Worm (Caenorhabditis elegans): ENCODE results near the gene snf-10.
"Not testable (repeated sequence)": the region's sequence is repeated elsewhere in the genome, so short reads cannot be mapped to it uniquely, and the experiment has no call there.

Gene snf-10

DNA sequence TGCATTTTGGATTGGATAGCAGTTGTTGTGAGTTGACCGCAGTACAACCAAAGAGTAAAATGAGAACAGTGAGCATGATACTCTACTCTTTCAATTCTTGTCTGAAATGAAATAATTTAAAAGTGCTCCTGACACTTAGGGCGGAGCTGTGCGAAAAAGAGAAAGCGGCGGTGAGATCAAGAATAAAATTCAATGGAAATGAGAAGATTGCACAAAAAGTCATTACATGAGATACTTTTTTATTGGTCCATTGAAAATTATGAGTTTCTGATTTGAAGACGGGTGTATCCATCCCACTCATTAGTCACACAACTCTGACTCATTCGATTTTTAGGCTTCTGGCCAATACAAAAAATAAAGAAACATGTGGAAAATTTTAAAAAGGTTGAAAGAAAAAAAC, 16.6 kb upstream of the snf-10 start, which contains the start of gene F22E12.1:
Gene F22E12.1, minus strand, starts transcription at position 101 of the 400 bp plus-strand sequence.
- TF ChIP-seq odd-2 (tag; optimal IDR thresholded peaks at IDR 0.05) (no peak), C38D4.7 (GFP tag; optimal IDR thresholded peaks at IDR 0.05) (no peak), hlh-13 (GFP tag; optimal IDR thresholded peaks at IDR 0.05) (no peak), ceh-19 (GFP tag; optimal IDR thresholded peaks at IDR 0.05) (no peak), nhr-11 (tag; optimal IDR thresholded peaks at IDR 0.05) (no peak), pax-1 (tag; optimal IDR thresholded peaks at IDR 0.05) (no peak), ahr-1 (tag; optimal IDR thresholded peaks at IDR 0.05) (no peak), ceh-30 (tag; optimal IDR thresholded peaks at IDR 0.05) (no peak)

ce11 chrV:10453466-10453865, 12.8 kb upstream of the snf-10 start, which contains the start of gene Y32F6A.5:
Gene Y32F6A.5 (minus strand): TSS chrV:10453605.
- TF ChIP-seq che-1 (tag; optimal IDR thresholded peaks at IDR 0.05) (no peak), elt-2 (tag; optimal IDR thresholded peaks at IDR 0.05) (no peak), ets-4 (tag; optimal IDR thresholded peaks at IDR 0.05) (no peak), ahr-1 (tag; optimal IDR thresholded peaks at IDR 0.05) (no peak), mec-3 (tag; optimal IDR thresholded peaks at IDR 0.05; ENCODE audit: borderline replicate concordance) (no peak), hlh-13 (GFP tag; optimal IDR thresholded peaks at IDR 0.05) (no peak), ceh-6 (GFP tag; optimal IDR thresholded peaks at IDR 0.05) (no peak), nfya-1 (tag; optimal IDR thresholded peaks at IDR 0.05) (no peak), lim-6 (tag; optimal IDR thresholded peaks at IDR 0.05) (no peak), ceh-19 (GFP tag; optimal IDR thresholded peaks at IDR 0.05) (no peak), unc-55 (GFP tag; optimal IDR thresholded peaks at IDR 0.05) (no peak), ceh-14 (tag; optimal IDR thresholded peaks at IDR 0.05) (no peak), pqm-1 (tag; optimal IDR thresholded peaks at IDR 0.05) (no peak)

- TF ChIP-seq unc-3 (GFP tag; conservative IDR thresholded peaks at IDR 0.05), result peak; percentile 73; the same call in 1 of the 2 replicates
- not testable (repeated sequence) for TF ChIP-seq unc-3 (tag; optimal IDR thresholded peaks at IDR 0.05)
- peak; percentile 66; the same call in 1 of the 2 replicates for TF ChIP-seq ceh-45 (GFP tag; IDR thresholded peaks at IDR 0.05)
Measured at ce11 chrV:10450355-10450754, 9.7 kb upstream of the snf-10 start.

DNA sequence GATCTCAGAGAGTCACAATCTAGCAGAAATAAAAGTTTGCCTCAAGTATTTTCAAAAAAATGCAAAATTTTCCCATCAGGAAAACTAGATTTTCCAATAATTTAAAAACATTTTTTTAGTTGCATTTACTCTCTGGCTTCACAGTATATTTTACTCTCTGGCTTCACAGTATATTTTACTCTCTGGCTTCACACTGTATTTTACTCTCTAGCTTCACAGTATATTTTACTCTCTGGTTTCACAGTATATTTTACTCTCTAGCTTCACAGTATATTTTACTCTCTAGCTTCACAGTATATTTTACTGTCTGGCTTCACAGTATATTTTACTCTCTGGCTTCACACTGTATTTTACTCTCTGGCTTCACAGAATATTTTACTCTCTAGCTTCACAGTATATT, 8.7 kb upstream of the snf-10 start:
- TF ChIP-seq unc-3 (GFP tag; conservative IDR thresholded peaks at IDR 0.05) (peak; percentile 56; the same call in 1 of the 2 replicates), ceh-45 (GFP tag; IDR thresholded peaks at IDR 0.05) (0 out of 2 replicates have a peak, but pooled peaks have one; percentile 20)
- TF ChIP-seq unc-3 (tag; optimal IDR thresholded peaks at IDR 0.05), result not testable (repeated sequence)

DNA sequence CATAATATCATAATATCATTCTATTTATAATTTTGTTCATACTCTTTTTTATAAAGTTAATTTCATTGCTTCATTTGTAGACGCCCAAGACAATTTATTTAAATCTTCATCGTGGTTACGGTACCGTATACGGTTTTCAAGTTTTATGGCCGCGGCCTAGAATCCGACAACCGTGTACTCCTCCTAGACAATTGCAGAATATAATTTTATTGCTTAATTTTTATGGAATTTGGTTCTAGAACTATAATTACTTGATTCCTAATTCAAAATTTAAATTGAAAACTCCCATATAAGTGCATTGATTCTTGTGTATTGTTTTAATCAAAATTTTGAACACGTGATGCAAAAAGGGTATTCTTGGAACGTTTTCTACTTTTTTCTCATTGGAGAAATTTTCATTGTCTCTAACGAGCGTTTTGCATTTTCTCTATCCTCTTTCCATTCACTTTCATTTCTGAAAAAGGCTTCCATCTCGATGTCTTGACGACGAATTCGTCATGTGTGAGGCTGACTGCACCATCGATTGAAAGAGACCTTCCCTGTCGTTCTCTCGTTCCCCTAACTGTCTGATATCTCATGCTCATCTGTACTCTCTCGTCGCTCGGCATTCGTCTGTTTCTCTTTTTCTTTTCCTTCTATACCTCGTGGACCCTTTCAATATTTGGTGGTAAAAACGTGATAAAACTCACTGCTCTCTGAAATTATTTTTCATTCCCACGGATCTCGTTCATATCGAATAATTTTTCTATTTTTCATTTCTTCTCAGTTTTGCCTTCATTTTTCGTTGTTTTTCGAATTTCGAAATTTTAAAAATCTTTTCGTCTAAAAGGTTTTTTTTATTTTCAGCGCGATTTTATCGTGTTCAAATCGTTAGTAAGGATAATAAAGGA, 757 bp upstream of the snf-10 start, which contains the start of gene pap-1:
Gene pap-1, plus strand, starts transcription at position 840 of the 890 bp plus-strand sequence.
- TF ChIP-seq ceh-31 (tag; optimal IDR thresholded peaks at IDR 0.05), result peak; percentile 50
- no peak for TF ChIP-seq pat-9 (tag; optimal IDR thresholded peaks at IDR 0.05)
- TF ChIP-seq ceh-19 (GFP tag; optimal IDR thresholded peaks at IDR 0.05), result no peak
- no peak for TF ChIP-seq hlh-15 (tag; optimal IDR thresholded peaks at IDR 0.05)
- TF ChIP-seq zip-5 (tag; optimal IDR thresholded peaks at IDR 0.05), result peak; percentile 21
- peak; percentile 35 for TF ChIP-seq ceh-2 (tag; optimal IDR thresholded peaks at IDR 0.05)
- TF ChIP-seq nhr-11 (tag; optimal IDR thresholded peaks at IDR 0.05), result no peak
- TF ChIP-seq odd-2 (tag; optimal IDR thresholded peaks at IDR 0.05), result no peak
- no peak for TF ChIP-seq fkh-6 (tag; optimal IDR thresholded peaks at IDR 0.05)
- no peak for TF ChIP-seq mec-3 (tag; optimal IDR thresholded peaks at IDR 0.05; ENCODE audit: borderline replicate concordance)
- TF ChIP-seq pha-4 (tag; optimal IDR thresholded peaks at IDR 0.05), result no peak
- TF ChIP-seq F13H6.1 (tag; optimal IDR thresholded peaks at IDR 0.05), result no peak
- TF ChIP-seq fax-1 (tag; optimal IDR thresholded peaks at IDR 0.05), result no peak
- no peak for TF ChIP-seq ahr-1 (tag; optimal IDR thresholded peaks at IDR 0.05)
- TF ChIP-seq dmd-4 (tag; optimal IDR thresholded peaks at IDR 0.05; ENCODE audit: borderline replicate concordance), result no peak
- TF ChIP-seq ceh-18 (tag; optimal IDR thresholded peaks at IDR 0.05), result no peak
- no peak for TF ChIP-seq tbx-2 (tag; optimal IDR thresholded peaks at IDR 0.05)
- no peak for TF ChIP-seq ceh-30 (tag; optimal IDR thresholded peaks at IDR 0.05)
- no peak for TF ChIP-seq pros-1 (tag; optimal IDR thresholded peaks at IDR 0.05)
- peak; percentile 41 for TF ChIP-seq tbx-7 (tag; optimal IDR thresholded peaks at IDR 0.05)
- TF ChIP-seq unc-3 (GFP tag; conservative IDR thresholded peaks at IDR 0.05), result no peak
- TF ChIP-seq unc-3 (tag; optimal IDR thresholded peaks at IDR 0.05), result no peak
- TF ChIP-seq sox-2 (GFP tag; IDR thresholded peaks at IDR 0.05), result no peak
- no peak for TF ChIP-seq che-1 (tag; optimal IDR thresholded peaks at IDR 0.05)
- no peak for TF ChIP-seq hlh-6 (tag; optimal IDR thresholded peaks at IDR 0.05)
- no peak for TF ChIP-seq npax-4 (tag; optimal IDR thresholded peaks at IDR 0.05)
- no peak for TF ChIP-seq K02D7.2 (tag; optimal IDR thresholded peaks at IDR 0.05)
- TF ChIP-seq eyg-1 (tag; optimal IDR thresholded peaks at IDR 0.05), result no peak
- TF ChIP-seq ceh-48 (tag; optimal IDR thresholded peaks at IDR 0.05), result no peak
- TF ChIP-seq hlh-13 (GFP tag; optimal IDR thresholded peaks at IDR 0.05), result no peak
- peak; percentile 3 for TF ChIP-seq ets-4 (tag; optimal IDR thresholded peaks at IDR 0.05)

Data from whole organism, late embryonic.